Worm (Caenorhabditis elegans) whole organism, L3 larva: Measurements from ENCODE around the gene B0554.4.

Experiments
- ceh-82 ChIP-seq: fragments of 150-350 bp; optimal IDR thresholded peaks from 2 replicates; lab custom pipeline; 2014; ENCODE audit warnings: missing biosample characterization, missing genetic modification characterization
- elt-1 ChIP-seq: fragments of 150-350 bp; optimal IDR thresholded peaks from 2 replicates; lab custom pipeline; 2014; ENCODE audit warnings: missing biosample characterization, missing genetic modification characterization
- jun-1 ChIP-seq: fragments of 150-350 bp; optimal IDR thresholded peaks from 2 replicates; lab custom pipeline; 2014; ENCODE audit warnings: missing biosample characterization, missing genetic modification reagents, missing genetic modification characterization

- no peak for TF ChIP-seq jun-1 (tag; lab: Kevin White, UChicago)
- no peak for TF ChIP-seq ceh-82
- no peak for TF ChIP-seq elt-1 (tag; lab: Kevin White, UChicago)
Observed at ce11 chrV:404210-404669, 24.7 kb upstream of the B0554.4 start, which contains the start of gene nhr-252.
